Worm (Caenorhabditis elegans) whole organism, mixed stage, embryonic: Measurements from ENCODE around the gene C29E4.12.
A peak's percentile ranks its signal among the peaks of the same experiment; 100 is the strongest.

Experiments used
- M03D4.4 ChIP-seq: sonication (generic microtip); optimal IDR thresholded peaks from 2 replicates; lab custom pipeline; 2017; ENCODE audit warnings: mild to moderate bottlenecking, missing genetic modification characterization, missing compliant biosample characterization
- bed-3 ChIP-seq: fragments of 200-800 bp; sonication (Bioruptor generic); optimal IDR thresholded peaks from 3 replicates; lab custom pipeline; 2018; ENCODE audit warnings: mild to moderate bottlenecking, missing genetic modification characterization, moderate library complexity, missing compliant biosample characterization
- blmp-1 ChIP-seq: fragments of 150-350 bp; optimal IDR thresholded peaks from 2 replicates; lab custom pipeline; 2014; ENCODE audit warnings: missing biosample characterization, missing genetic modification characterization
- ceh-39 ChIP-seq: fragments of 150-350 bp; optimal IDR thresholded peaks from 2 replicates; lab custom pipeline; 2014; ENCODE audit warnings: missing biosample characterization, missing genetic modification characterization
- ceh-43 ChIP-seq: fragments of 200-800 bp; sonication (Bioruptor generic); optimal IDR thresholded peaks from 2 replicates; lab custom pipeline; 2018; ENCODE audit warnings: mild to moderate bottlenecking, missing genetic modification characterization, moderate library complexity, missing compliant biosample characterization
- ceh-83 ChIP-seq: fragments of 200-800 bp; sonication (Bioruptor generic); optimal IDR thresholded peaks from 2 replicates; lab custom pipeline; 2018; ENCODE audit warnings: mild to moderate bottlenecking, missing genetic modification characterization, missing compliant biosample characterization
- ces-1 ChIP-seq: fragments of 150-350 bp; optimal IDR thresholded peaks from 2 replicates; lab custom pipeline; 2014; ENCODE audit warnings: missing biosample characterization, missing genetic modification reagents, missing genetic modification characterization
- cnd-1 ChIP-seq: fragments of 200-800 bp; sonication (Bioruptor generic); optimal IDR thresholded peaks from 2 replicates; lab custom pipeline; 2018; ENCODE audit warnings: mild to moderate bottlenecking, missing genetic modification characterization, missing compliant biosample characterization
- drap-1 ChIP-seq: fragments of 200-800 bp; sonication (Bioruptor generic); optimal IDR thresholded peaks from 3 replicates; lab custom pipeline; 2018; ENCODE audit warnings: mild to moderate bottlenecking, missing genetic modification characterization, missing compliant biosample characterization
- elt-1 ChIP-seq: sonication (generic microtip); optimal IDR thresholded peaks from 2 replicates; lab custom pipeline; 2017; ENCODE audit warnings: missing genetic modification characterization, mild to moderate bottlenecking, missing compliant biosample characterization, antibody characterized with exemption, moderate library complexity, borderline replicate concordance; ENCODE audit not compliant: insufficient read depth
- elt-3 ChIP-seq: fragments of 150-350 bp; optimal IDR thresholded peaks from 2 replicates; lab custom pipeline; 2014; ENCODE audit warnings: missing biosample characterization, missing genetic modification characterization
- flh-1 ChIP-seq: fragments of 200-800 bp; sonication (Bioruptor generic); optimal IDR thresholded peaks from 2 replicates; lab custom pipeline; 2018; ENCODE audit warnings: mild to moderate bottlenecking, missing genetic modification characterization, moderate library complexity, missing compliant biosample characterization
- ham-2 ChIP-seq: fragments of 200-800 bp; sonication (Bioruptor generic); optimal IDR thresholded peaks from 2 replicates; lab custom pipeline; 2018; ENCODE audit warnings: mild to moderate bottlenecking, missing genetic modification characterization, missing compliant biosample characterization
- hlh-1 ChIP-seq: fragments of 150-350 bp; optimal IDR thresholded peaks from 2 replicates; lab custom pipeline; 2014; ENCODE audit warnings: missing biosample characterization, missing genetic modification reagents, missing genetic modification characterization
- lin-13 ChIP-seq: fragments of 150-350 bp; optimal IDR thresholded peaks from 2 replicates; lab custom pipeline; 2014; ENCODE audit warnings: missing biosample characterization, missing genetic modification characterization
- lin-32 ChIP-seq: fragments of 200-800 bp; sonication (Bioruptor generic); optimal IDR thresholded peaks from 2 replicates; lab custom pipeline; 2018; ENCODE audit warnings: mild to moderate bottlenecking, missing genetic modification characterization, missing compliant biosample characterization
- lsy-2 ChIP-seq: fragments of 150-350 bp; optimal IDR thresholded peaks from 2 replicates; lab custom pipeline; 2014; ENCODE audit warnings: missing biosample characterization, missing genetic modification characterization
- mab-5 ChIP-seq: fragments of 150-350 bp; optimal IDR thresholded peaks from 2 replicates; lab custom pipeline; 2014; ENCODE audit warnings: missing biosample characterization, missing genetic modification characterization
- mep-1 ChIP-seq: fragments of 150-350 bp; optimal IDR thresholded peaks from 2 replicates; lab custom pipeline; 2017; ENCODE audit warnings: missing biosample characterization, missing genetic modification reagents, missing genetic modification characterization, inconsistent platforms
- mls-2 ChIP-seq: sonication (generic microtip); optimal IDR thresholded peaks from 2 replicates; lab custom pipeline; 2016; ENCODE audit warnings: mild to moderate bottlenecking, missing genetic modification characterization, moderate library complexity, missing compliant biosample characterization
- nhr-12 ChIP-seq: fragments of 150-350 bp; optimal IDR thresholded peaks from 2 replicates; lab custom pipeline; 2014; ENCODE audit warnings: missing biosample characterization, missing genetic modification characterization
- nhr-2 ChIP-seq: fragments of 150-350 bp; optimal IDR thresholded peaks from 2 replicates; lab custom pipeline; 2014; ENCODE audit warnings: missing biosample characterization, missing genetic modification characterization
- nhr-237 ChIP-seq: fragments of 150-350 bp; optimal IDR thresholded peaks from 2 replicates; lab custom pipeline; 2014; ENCODE audit warnings: missing biosample characterization, missing genetic modification characterization
- nhr-28 ChIP-seq: fragments of 150-350 bp; optimal IDR thresholded peaks from 2 replicates; lab custom pipeline; 2014; ENCODE audit warnings: missing biosample characterization, missing genetic modification characterization
- nhr-76 ChIP-seq: sonication (generic microtip); optimal IDR thresholded peaks from 2 replicates; lab custom pipeline; 2017; ENCODE audit warnings: missing biosample characterization, missing genetic modification characterization
- pha-4 ChIP-seq: fragments of 150-350 bp; optimal IDR thresholded peaks from 2 replicates; lab custom pipeline; 2018; ENCODE audit warnings: missing biosample characterization, missing genetic modification reagents, missing genetic modification characterization
- sem-2 ChIP-seq: fragments of 200-800 bp; sonication (Bioruptor generic); optimal IDR thresholded peaks from 2 replicates; lab custom pipeline; 2018; ENCODE audit warnings: mild to moderate bottlenecking, missing genetic modification characterization, missing compliant biosample characterization
- snpc-4 ChIP-seq: fragments of 150-350 bp; optimal IDR thresholded peaks from 2 replicates; lab custom pipeline; 2014; ENCODE audit warnings: missing biosample characterization, missing genetic modification characterization
- sptf-1 ChIP-seq: sonication (generic microtip); optimal IDR thresholded peaks from 2 replicates; lab custom pipeline; 2017; ENCODE audit warnings: mild to moderate bottlenecking, missing genetic modification characterization, moderate library complexity, missing compliant biosample characterization
- tbx-8 ChIP-seq: fragments of 200-800 bp; sonication (Bioruptor generic); optimal IDR thresholded peaks from 2 replicates; lab custom pipeline; 2018; ENCODE audit warnings: mild to moderate bottlenecking, missing genetic modification characterization, moderate library complexity, missing compliant biosample characterization
- unc-120 ChIP-seq: sonication (generic microtip); optimal IDR thresholded peaks from 2 replicates; lab custom pipeline; 2017; ENCODE audit warnings: missing genetic modification characterization, missing compliant biosample characterization; ENCODE audit not compliant: poor library complexity, severe bottlenecking
- unc-39 ChIP-seq: fragments of 150-350 bp; optimal IDR thresholded peaks from 2 replicates; lab custom pipeline; 2014; ENCODE audit warnings: missing biosample characterization, missing genetic modification characterization
- unc-62 ChIP-seq: fragments of 150-350 bp; optimal IDR thresholded peaks from 2 replicates; lab custom pipeline; 2014; ENCODE audit warnings: missing biosample characterization, missing genetic modification reagents, missing genetic modification characterization
- zip-8 ChIP-seq: fragments of 150-350 bp; optimal IDR thresholded peaks from 2 replicates; lab custom pipeline; 2014; ENCODE audit warnings: missing biosample characterization, missing genetic modification characterization
- ztf-11 ChIP-seq: fragments of 150-350 bp; optimal IDR thresholded peaks from 2 replicates; lab custom pipeline; 2014; ENCODE audit warnings: missing biosample characterization, missing genetic modification characterization

The C29E4.12 gene

ce11 chrIII:7940819-7941218 lies at the start of gene C29E4.12:
Gene C29E4.12, plus strand, starts transcription at chrIII:7941151.
- TF ChIP-seq sem-2 (GFP tag; lab: Kevin White, UChicago), result no peak
- no peak for TF ChIP-seq nhr-28 (tag; lab: Kevin White, UChicago)
- no peak for TF ChIP-seq nhr-2 (tag; lab: Kevin White, UChicago)
- TF ChIP-seq elt-1 (tag; lab: Kevin White, UChicago), result no peak
- no peak for TF ChIP-seq lin-32 (GFP tag; lab: Kevin White, UChicago)
- no peak for TF ChIP-seq sptf-1
- no peak for TF ChIP-seq unc-120
- no peak for TF ChIP-seq mls-2 (tag; lab: Kevin White, UChicago)
- TF ChIP-seq unc-39, result no peak
- TF ChIP-seq mab-5, result no peak
- peak; percentile 16 for TF ChIP-seq lin-13
- TF ChIP-seq bed-3, result no peak
- TF ChIP-seq elt-3 (tag; lab: Kevin White, UChicago), result no peak
- no peak for TF ChIP-seq ceh-83 (GFP tag; lab: Kevin White, UChicago)
- TF ChIP-seq mep-1, result peak; percentile 76
- TF ChIP-seq ces-1 (GFP tag; lab: Kevin White, UChicago), result no peak
- peak; percentile 61 for TF ChIP-seq pha-4
- TF ChIP-seq nhr-76 (tag; lab: Kevin White, UChicago), result no peak
- no peak for TF ChIP-seq tbx-8
- TF ChIP-seq ceh-39 (tag; lab: Kevin White, UChicago), result peak; percentile 52
- TF ChIP-seq unc-62 (GFP tag; lab: Kevin White, UChicago), result no peak
- no peak for TF ChIP-seq blmp-1 (tag; lab: Kevin White, UChicago)
- peak; percentile 28 for TF ChIP-seq hlh-1
- no peak for TF ChIP-seq ceh-43
- no peak for TF ChIP-seq M03D4.4
- TF ChIP-seq lsy-2, result peak; percentile 81
- TF ChIP-seq cnd-1 (tag; lab: Kevin White, UChicago), result no peak
- no peak for TF ChIP-seq ham-2 (GFP tag; lab: Kevin White, UChicago)
- no peak for TF ChIP-seq ztf-11 (tag; lab: Kevin White, UChicago)
- TF ChIP-seq nhr-237 (tag; lab: Kevin White, UChicago), result peak; percentile 76
- TF ChIP-seq zip-8 (tag; lab: Kevin White, UChicago), result no peak
- no peak for TF ChIP-seq nhr-12 (tag; lab: Kevin White, UChicago)

- TF ChIP-seq sem-2 (GFP tag; lab: Kevin White, UChicago), result no peak
- no peak for TF ChIP-seq ceh-83 (GFP tag; lab: Kevin White, UChicago)
- TF ChIP-seq lsy-2, result peak; percentile 56
- TF ChIP-seq ceh-39 (tag; lab: Kevin White, UChicago), result peak; percentile 8
- TF ChIP-seq zip-8 (tag; lab: Kevin White, UChicago), result no peak
- TF ChIP-seq hlh-1, result peak; percentile 93
- TF ChIP-seq flh-1 (GFP tag; lab: Kevin White, UChicago), result no peak
- TF ChIP-seq bed-3, result no peak
- TF ChIP-seq cnd-1 (tag; lab: Kevin White, UChicago), result peak; percentile 10
- TF ChIP-seq snpc-4, result no peak
- peak; percentile 40 for TF ChIP-seq mep-1
- no peak for TF ChIP-seq ztf-11 (tag; lab: Kevin White, UChicago)
- no peak for TF ChIP-seq M03D4.4
- TF ChIP-seq nhr-237 (tag; lab: Kevin White, UChicago), result peak; percentile 46
- no peak for TF ChIP-seq tbx-8
- no peak for TF ChIP-seq elt-1 (tag; lab: Kevin White, UChicago)
- TF ChIP-seq lin-13, result peak; percentile 19
- no peak for TF ChIP-seq elt-3 (tag; lab: Kevin White, UChicago)
- TF ChIP-seq unc-39, result no peak
- TF ChIP-seq pha-4, result peak; percentile 71
- TF ChIP-seq drap-1 (GFP tag; lab: Kevin White, UChicago), result no peak
- TF ChIP-seq unc-62 (GFP tag; lab: Kevin White, UChicago), result no peak
- peak; percentile 74 for TF ChIP-seq ham-2 (GFP tag; lab: Kevin White, UChicago)
- TF ChIP-seq mls-2 (tag; lab: Kevin White, UChicago), result peak; percentile 68
- TF ChIP-seq ces-1 (GFP tag; lab: Kevin White, UChicago), result peak; percentile 59
- no peak for TF ChIP-seq lin-32 (GFP tag; lab: Kevin White, UChicago)
- TF ChIP-seq nhr-28 (tag; lab: Kevin White, UChicago), result no peak
- TF ChIP-seq sptf-1, result no peak
- peak; percentile 68 for TF ChIP-seq unc-120
- TF ChIP-seq blmp-1 (tag; lab: Kevin White, UChicago), result no peak
- no peak for TF ChIP-seq nhr-12 (tag; lab: Kevin White, UChicago)
- TF ChIP-seq nhr-2 (tag; lab: Kevin White, UChicago), result peak; percentile 77
- no peak for TF ChIP-seq mab-5
- TF ChIP-seq ceh-43, result no peak
- TF ChIP-seq nhr-76 (tag; lab: Kevin White, UChicago), result no peak
Measured at ce11 chrIII:7891573-7892306, 49.2 kb upstream of the C29E4.12 start, which contains the start of the genes ZK688.5 and fahd-1. Gene ZK688.5, minus strand, starts transcription at chrIII:7891623. Gene fahd-1, plus strand, starts transcription at chrIII:7892256.
